Worm (Caenorhabditis elegans): Measurements from ENCODE around the gene clec-51.

DNA sequence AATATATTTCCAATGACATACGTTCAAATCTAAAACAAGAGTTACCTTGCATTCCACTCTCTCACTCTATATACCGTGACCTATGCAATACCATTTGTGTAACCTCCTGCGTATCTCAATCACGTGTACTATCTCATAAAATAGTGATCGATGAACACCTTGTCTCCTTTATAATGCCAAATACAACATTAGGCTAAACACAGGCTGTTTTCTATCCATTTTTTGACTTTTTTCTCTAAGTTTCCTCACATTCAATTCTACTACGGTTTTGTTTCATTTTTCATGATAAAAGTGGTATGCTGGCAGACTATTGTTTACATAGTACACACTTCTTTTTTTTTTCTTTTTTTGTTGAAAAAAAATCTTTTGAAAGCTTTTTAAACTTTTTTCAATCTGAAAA lies 17.3 kb downstream of the clec-51 start:
- TF ChIP-seq ceh-58 (GFP tag; IDR thresholded peaks at IDR 0.05) (no peak), somi-1 (GFP tag; optimal IDR thresholded peaks at IDR 0.05) (no peak), F39B2.1 (GFP tag; IDR thresholded peaks at IDR 0.05) (no peak), ceh-79 (tag; optimal IDR thresholded peaks at IDR 0.05) (no peak), unc-62 (GFP tag; optimal IDR thresholded peaks at IDR 0.05) (no peak), ceh-27 (GFP tag; optimal IDR thresholded peaks at IDR 0.05) (no peak), dpl-1 (GFP tag; optimal IDR thresholded peaks at IDR 0.05) (no peak), aptf-2 (GFP tag; conservative IDR thresholded peaks at IDR 0.05) (no peak)
